Fruit fly (Drosophila melanogaster) whole organism, embryonic: Measurements from ENCODE around the gene Pcif1.

Experiments used
- CG10147 ChIP-seq: fragments of 200-800 bp; sonication (Bioruptor generic); optimal IDR thresholded peaks from 2 replicates; lab custom pipeline; 2019; ENCODE audit warnings: missing biosample characterization, mild to moderate bottlenecking, missing genetic modification characterization, moderate library complexity
- CG10209 ChIP-seq: fragments of 200-800 bp; sonication (Bioruptor generic); optimal IDR thresholded peaks from 3 replicates; lab custom pipeline; 2017; ENCODE audit warnings: missing biosample characterization, mild to moderate bottlenecking, missing genetic modification characterization, missing genetic modification reagents
- CG10979 ChIP-seq: fragments of 200-800 bp; sonication (Bioruptor generic); optimal IDR thresholded peaks from 2 replicates; lab custom pipeline; 2018; ENCODE audit warnings: missing biosample characterization, mild to moderate bottlenecking, missing genetic modification characterization, moderate library complexity
- CG12104 ChIP-seq: fragments of 200-800 bp; sonication (Bioruptor generic); optimal IDR thresholded peaks from 3 replicates; lab custom pipeline; 2016; ENCODE audit warnings: missing biosample characterization, missing genetic modification characterization
- CG12299 ChIP-seq: fragments of 200-800 bp; sonication (Bioruptor generic); optimal IDR thresholded peaks from 2 replicates; lab custom pipeline; 2018; ENCODE audit warnings: missing biosample characterization, mild to moderate bottlenecking, missing genetic modification characterization
- CG12744 ChIP-seq: fragments of 200-800 bp; sonication (Bioruptor generic); optimal IDR thresholded peaks from 2 replicates; lab custom pipeline; 2016; ENCODE audit warnings: missing biosample characterization, missing genetic modification characterization
- CG14441 ChIP-seq: fragments of 200-800 bp; sonication (Bioruptor generic); IDR thresholded peaks from 2 replicates; pipeline ENCODE4 v1.3.6; 2022; ENCODE audit warnings: missing biosample characterization, missing genetic modification characterization
- CG15479 ChIP-seq: fragments of 200-800 bp; sonication (Bioruptor generic); optimal IDR thresholded peaks from 3 replicates; lab custom pipeline; 2019; ENCODE audit warnings: missing biosample characterization, mild to moderate bottlenecking, missing genetic modification characterization, moderate library complexity
- CG15696 ChIP-seq: fragments of 200-800 bp; sonication (Bioruptor generic); optimal IDR thresholded peaks from 2 replicates; lab custom pipeline; 2019; ENCODE audit warnings: missing biosample characterization, mild to moderate bottlenecking, missing genetic modification characterization, moderate library complexity
- CG1603 ChIP-seq: fragments of 200-800 bp; sonication (Bioruptor generic); optimal IDR thresholded peaks from 2 replicates; lab custom pipeline; 2019; ENCODE audit warnings: missing biosample characterization, mild to moderate bottlenecking, missing genetic modification characterization, moderate library complexity
- CG16863 ChIP-seq: fragments of 200-800 bp; sonication (Bioruptor generic); optimal IDR thresholded peaks from 3 replicates; lab custom pipeline; 2016; ENCODE audit warnings: missing biosample characterization, missing genetic modification characterization
- CG17328 ChIP-seq: fragments of 200-800 bp; sonication (Bioruptor generic); IDR thresholded peaks from 2 replicates; pipeline ENCODE4 v1.3.6; 2022; ENCODE audit warnings: missing biosample characterization, missing genetic modification characterization
- CG17829 ChIP-seq: fragments of 200-800 bp; optimal IDR thresholded peaks from 2 replicates; lab custom pipeline; 2019; ENCODE audit warnings: missing biosample characterization, mild to moderate bottlenecking, missing genetic modification characterization, moderate library complexity
- CG2202 ChIP-seq: fragments of 200-800 bp; sonication (Bioruptor generic); optimal IDR thresholded peaks from 2 replicates; lab custom pipeline; 2018; ENCODE audit warnings: missing biosample characterization, mild to moderate bottlenecking, missing genetic modification characterization
- CG2678 ChIP-seq: fragments of 200-800 bp; sonication (Bioruptor generic); optimal IDR thresholded peaks from 3 replicates; lab custom pipeline; 2019; ENCODE audit warnings: missing biosample characterization, mild to moderate bottlenecking, missing genetic modification characterization, moderate library complexity
- CG30403 ChIP-seq: fragments of 200-800 bp; sonication (Bioruptor generic); optimal IDR thresholded peaks from 3 replicates; lab custom pipeline; 2016; ENCODE audit warnings: missing biosample characterization, missing genetic modification characterization
- CG32532 ChIP-seq: fragments of 200-800 bp; sonication (Bioruptor generic); IDR thresholded peaks from 2 replicates; pipeline ENCODE4 v1.3.6; 2022; ENCODE audit warnings: missing biosample characterization, missing genetic modification characterization
- CG3838 ChIP-seq: fragments of 200-800 bp; sonication (Bioruptor generic); optimal IDR thresholded peaks from 3 replicates; lab custom pipeline; 2016; ENCODE audit warnings: missing biosample characterization, missing genetic modification characterization
- CG43689 ChIP-seq: fragments of 200-800 bp; sonication (Bioruptor generic); IDR thresholded peaks from 2 replicates; pipeline ENCODE4 v1.3.6; 2022; ENCODE audit warnings: missing biosample characterization, missing genetic modification characterization
- CG7357 ChIP-seq: fragments of 200-800 bp; sonication (Bioruptor generic); IDR thresholded peaks from 3 replicates; pipeline ENCODE4 v1.3.6; 2022; ENCODE audit warnings: missing biosample characterization, missing genetic modification characterization
- CG7839 ChIP-seq: fragments of 200-800 bp; sonication (Bioruptor generic); optimal IDR thresholded peaks from 3 replicates; lab custom pipeline; 2018; ENCODE audit warnings: missing biosample characterization, mild to moderate bottlenecking, missing genetic modification characterization, moderate library complexity
- CG7987 ChIP-seq: fragments of 200-800 bp; sonication (Bioruptor generic); optimal IDR thresholded peaks from 2 replicates; lab custom pipeline; 2018; ENCODE audit warnings: missing biosample characterization, mild to moderate bottlenecking, missing genetic modification characterization, moderate library complexity
- CG9727 ChIP-seq: fragments of 200-800 bp; sonication (Bioruptor generic); optimal IDR thresholded peaks from 3 replicates; lab custom pipeline; 2017; ENCODE audit warnings: missing biosample characterization, mild to moderate bottlenecking, missing genetic modification characterization
- CrebB ChIP-seq: fragments of 200-800 bp; sonication (Bioruptor generic); optimal IDR thresholded peaks from 3 replicates; lab custom pipeline; 2018; ENCODE audit warnings: missing biosample characterization, mild to moderate bottlenecking, missing genetic modification characterization
- Ets65A ChIP-seq: fragments of 200-800 bp; sonication (Bioruptor generic); peaks from one replicate; lab custom pipeline; 2016; ENCODE audit warnings: missing biosample characterization, missing genetic modification characterization
- H2.0 ChIP-seq: fragments of 200-800 bp; sonication (Bioruptor generic); IDR thresholded peaks from 2 replicates; pipeline ENCODE4 v1.3.6; 2022; ENCODE audit warnings: missing biosample characterization, missing genetic modification characterization
- Med ChIP-seq: fragments of 200-800 bp; sonication (Bioruptor generic); peaks from one replicate; lab custom pipeline; 2016; ENCODE audit warnings: missing biosample characterization, missing genetic modification characterization, mild to moderate bottlenecking, inconsistent platforms, moderate library complexity
- Rfx ChIP-seq: fragments of 200-800 bp; sonication (Bioruptor generic); IDR thresholded peaks from 2 replicates; pipeline ENCODE4 v1.3.6; 2022; ENCODE audit warnings: missing biosample characterization, missing genetic modification characterization
- bsh ChIP-seq, 2 experiments: fragments of 200-800 bp; sonication (Bioruptor generic); optimal IDR thresholded peaks; 2 replicates each; lab custom pipeline; 2017 to 2018; ENCODE audit warnings: mild to moderate bottlenecking in 2 of 2, missing biosample characterization in 2 of 2, missing genetic modification characterization in 2 of 2, moderate library complexity in 1 of 2
- crol ChIP-seq: fragments of 200-800 bp; sonication (Bioruptor generic); IDR thresholded peaks from 2 replicates; pipeline ENCODE4 v1.3.6; 2022; ENCODE audit warnings: missing biosample characterization, missing genetic modification characterization
- dmrt11E ChIP-seq: fragments of 200-800 bp; sonication (Bioruptor generic); optimal IDR thresholded peaks from 3 replicates; lab custom pipeline; 2018; ENCODE audit warnings: missing biosample characterization, mild to moderate bottlenecking, missing genetic modification characterization, moderate library complexity
- dmrt99B ChIP-seq: fragments of 200-800 bp; sonication (Bioruptor generic); optimal IDR thresholded peaks from 2 replicates; lab custom pipeline; 2018; ENCODE audit warnings: missing biosample characterization, mild to moderate bottlenecking, missing genetic modification characterization, moderate library complexity
- esg ChIP-seq: fragments of 200-800 bp; sonication (Bioruptor generic); conservative IDR thresholded peaks from 2 replicates; pipeline ENCODE4 v1.3.6; 2022; ENCODE audit warnings: missing biosample characterization, missing genetic modification characterization
- eve ChIP-seq, 2 experiments: fragments of >200 bp; optimal IDR thresholded peaks; 2 replicates each; lab custom pipeline; 2017; ENCODE audit warnings: missing biosample characterization in 2 of 2, missing genetic modification characterization in 2 of 2
- gem ChIP-seq: fragments of 200-800 bp; sonication (Bioruptor generic); optimal IDR thresholded peaks from 2 replicates; lab custom pipeline; 2019; ENCODE audit warnings: missing biosample characterization, mild to moderate bottlenecking, missing genetic modification characterization, moderate library complexity
- jigr1 ChIP-seq: fragments of 200-800 bp; sonication (Bioruptor generic); IDR thresholded peaks from 3 replicates; pipeline ENCODE4 v1.3.6; 2022; ENCODE audit warnings: missing biosample characterization, missing genetic modification characterization
- mirr ChIP-seq: fragments of 200-800 bp; sonication (Bioruptor generic); optimal IDR thresholded peaks from 3 replicates; lab custom pipeline; 2018; ENCODE audit warnings: missing biosample characterization, mild to moderate bottlenecking, missing genetic modification characterization
- otp ChIP-seq: fragments of 200-800 bp; sonication (Bioruptor generic); IDR thresholded peaks from 3 replicates; pipeline ENCODE4, ENCODE4 v1.3.6; 2022; ENCODE audit warnings: missing biosample characterization, missing genetic modification characterization
- pan ChIP-seq, 4 experiments: fragments of >200 bp in 3 of 4; fragments of 200-800 bp in 1 of 4; sonication (Bioruptor generic) in 1 of 4; optimal IDR thresholded peaks in 3 of 4; IDR thresholded peaks in 1 of 4; 2 replicates each; pipeline versions ENCODE4 v1.3.6 to Lab custom; 2017 to 2022; ENCODE audit warnings: missing biosample characterization in 2 of 4, missing genetic modification characterization in 2 of 4, mixed read lengths in 1 of 4
- pfk ChIP-seq: fragments of 200-800 bp; sonication (Bioruptor generic); optimal IDR thresholded peaks from 2 replicates; lab custom pipeline; 2018; ENCODE audit warnings: missing biosample characterization, mild to moderate bottlenecking, missing genetic modification characterization, moderate library complexity
- ro ChIP-seq: fragments of 200-800 bp; sonication (Bioruptor generic); IDR thresholded peaks from 2 replicates; pipeline ENCODE4 v1.3.6; 2022; ENCODE audit warnings: missing biosample characterization, missing genetic modification characterization
- run ChIP-seq: fragments of 200-800 bp; sonication (Bioruptor generic); optimal IDR thresholded peaks from 3 replicates; lab custom pipeline; 2018; ENCODE audit warnings: missing biosample characterization, mild to moderate bottlenecking, missing genetic modification characterization
- sens ChIP-seq: fragments of 200-800 bp; sonication (Bioruptor generic); peaks from one replicate; lab custom pipeline; 2016; ENCODE audit warnings: missing biosample characterization, missing genetic modification characterization
- unc-4 ChIP-seq: fragments of 200-800 bp; sonication (Bioruptor generic); IDR thresholded peaks from 2 replicates; pipeline ENCODE4 v1.3.6; 2022; ENCODE audit warnings: missing biosample characterization, missing genetic modification characterization; ENCODE audit not compliant: partially characterized antibody

Gene Pcif1

dm6 chr3L:20739414-20739813 lies 46.6 kb downstream of the Pcif1 start, which contains the start of gene Gr77a:
Gene Gr77a, minus strand, starts transcription at chr3L:20739430.
- TF ChIP-seq CG7839 (tag; lab: Kevin White, UChicago) (peak; percentile 9), CG12299 (tag; lab: Kevin White, UChicago) (no peak), dmrt99B (peak; percentile 16), gem (tag; lab: Kevin White, UChicago) (peak; percentile 25), CG7987 (GFP tag; lab: Kevin White, UChicago) (no peak), CG10979 (tag; lab: Kevin White, UChicago) (no peak), CG12744 (GFP tag; lab: Kevin White, UChicago) (no peak), run (tag; lab: Kevin White, UChicago) (no peak), pfk (GFP tag; lab: Kevin White, UChicago) (no peak), Ets65A (GFP tag; lab: Kevin White, UChicago) (peak; percentile 70), CG2678 (peak; percentile 0)

- no peak for TF ChIP-seq CG12104
- peak; percentile 5 for TF ChIP-seq gem (tag; lab: Kevin White, UChicago)
- peak; percentile 40 for TF ChIP-seq Med
- no peak for TF ChIP-seq esg
- TF ChIP-seq sens (GFP tag; lab: Kevin White, UChicago) = peak; percentile 25
- peak; percentile 15 for TF ChIP-seq CG1603 (tag; lab: Kevin White, UChicago)
- TF ChIP-seq CG10147 (GFP tag; lab: Kevin White, UChicago) = no peak
- no peak for TF ChIP-seq CG43689 (GFP tag; lab: Robert Waterston, UW)
- TF ChIP-seq CG17328 (GFP tag; lab: Robert Waterston, UW) = no peak
- TF ChIP-seq CG7357 (GFP tag; lab: Robert Waterston, UW) = no peak
- no peak for TF ChIP-seq CG14441 (GFP tag; lab: Robert Waterston, UW)
- TF ChIP-seq CG30403 = no peak
- peak; percentile 11 for TF ChIP-seq CG2202
- TF ChIP-seq CG15479 (GFP tag; lab: Kevin White, UChicago) = peak; percentile 5
- TF ChIP-seq unc-4 (GFP tag; lab: Robert Waterston, UW) = no peak
- no peak for TF ChIP-seq CG3838
- peak; percentile 38 for TF ChIP-seq dmrt11E
- no peak for TF ChIP-seq eve (GFP tag; optimal IDR thresholded peaks at IDR 0.05; lab: Kevin White, UChicago)
- no peak for TF ChIP-seq CG16863 (GFP tag; lab: Kevin White, UChicago)
- peak in 1 of 2 experiments; percentile 36 for TF ChIP-seq bsh (GFP tag; optimal IDR thresholded peaks at IDR 0.05; lab: Kevin White, UChicago)
- peak; percentile 25 for TF ChIP-seq CG15696 (tag; lab: Kevin White, UChicago)
- TF ChIP-seq ro (GFP tag; lab: Robert Waterston, UW) = no peak
- peak; percentile 14 for TF ChIP-seq CG9727 (GFP tag; lab: Kevin White, UChicago)
- no peak for TF ChIP-seq CG17829
- no peak for TF ChIP-seq CrebB (tag; lab: Kevin White, UChicago)
- no peak for TF ChIP-seq jigr1 (GFP tag; lab: Robert Waterston, UW)
- no peak for TF ChIP-seq pan (optimal IDR thresholded peaks at IDR 0.05; lab: Kevin White, UChicago)
- no peak for TF ChIP-seq pan (GFP tag; optimal IDR thresholded peaks at IDR 0.05 in 1 of 2, IDR thresholded peaks at IDR 0.05 in 1 of 2)
- TF ChIP-seq, all 482 proteins: peak for 10
These were observed 48.7 kb downstream of the Pcif1 start for dm6 chr3L:20737346-20737745.

dm6 chr3L:20736266-20736665 lies 49.7 kb downstream of the Pcif1 start:
- TF ChIP-seq otp (GFP tag; lab: Robert Waterston, UW) (0 out of 3 replicates have a peak, but pooled peaks have one; percentile 39), CG32532 (GFP tag; lab: Robert Waterston, UW) (0 out of 2 replicates have a peak, but pooled peaks have one; percentile 9), mirr (GFP tag; lab: Kevin White, UChicago) (no peak), crol (GFP tag; lab: Robert Waterston, UW) (peak; percentile 63), CG10209 (GFP tag; lab: Kevin White, UChicago) (no peak), Rfx (GFP tag; lab: Robert Waterston, UW) (0 out of 2 replicates have a peak, but pooled peaks have one; percentile 7), H2.0 (0 out of 2 replicates have a peak, but pooled peaks have one; percentile 12)
